Fruit fly (Drosophila melanogaster) Kc167 (cell line): ENCODE measurements around the gene Vps45.

Experiments
- Myc ChIP-seq: fragments of >200 bp; optimal IDR thresholded peaks from 2 replicates; lab custom pipeline; 2017; ENCODE audit warnings: missing external identifiers
- Sin3A ChIP-seq: fragments of >200 bp; optimal IDR thresholded peaks from 2 replicates; lab custom pipeline; 2018; ENCODE audit warnings: missing external identifiers
- h ChIP-seq: fragments of >200 bp; optimal IDR thresholded peaks from 3 replicates; lab custom pipeline; 2018; ENCODE audit warnings: missing external identifiers
- insv ChIP-seq: fragments of >200 bp; optimal IDR thresholded peaks from 3 replicates; lab custom pipeline; 2018; ENCODE audit warnings: missing external identifiers
- psq ChIP-seq: fragments of >200 bp; optimal IDR thresholded peaks from 2 replicates; lab custom pipeline; 2017; ENCODE audit warnings: missing external identifiers
- ttk ChIP-seq: sonication (Bioruptor generic); optimal IDR thresholded peaks from 2 replicates; lab custom pipeline; 2017; ENCODE audit warnings: missing external identifiers

DNA sequence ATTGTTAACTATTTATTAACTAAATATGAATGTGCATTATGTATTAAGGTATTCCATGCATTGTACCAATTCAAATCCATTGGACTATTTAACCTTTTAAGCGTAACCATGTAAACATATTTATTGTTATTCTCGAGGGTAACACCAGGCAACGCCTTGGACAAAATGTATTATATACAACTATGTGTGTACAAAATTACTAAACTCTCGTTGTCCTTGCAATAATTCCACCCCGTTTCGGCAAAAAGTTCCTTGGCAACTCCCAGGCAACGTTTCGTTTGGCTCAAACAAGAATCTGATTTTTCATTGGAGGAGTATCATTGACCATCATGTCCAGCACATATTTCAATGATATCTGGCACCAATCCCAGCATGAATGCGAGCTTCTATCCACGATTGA lies 2.2 kb downstream of the Vps45 start, which contains the start of gene CG16789:
- TF ChIP-seq psq (lab: Kevin White, UChicago): no peak
- TF ChIP-seq Myc (lab: Kevin White, UChicago): no peak
- TF ChIP-seq ttk (lab: Kevin White, UChicago): no peak
- TF ChIP-seq h (lab: Kevin White, UChicago): no peak
- no peak for TF ChIP-seq insv (lab: Kevin White, UChicago)
- no peak for TF ChIP-seq Sin3A (lab: Kevin White, UChicago)
